Fruit fly (Drosophila melanogaster) Kc167 (cell line): ENCODE measurements around the gene CG5653.

Experiments used
- Myc ChIP-seq: fragments of >200 bp; optimal IDR thresholded peaks from 2 replicates; lab custom pipeline; 2017; ENCODE audit warnings: missing external identifiers
- Sin3A ChIP-seq: fragments of >200 bp; optimal IDR thresholded peaks from 2 replicates; lab custom pipeline; 2018; ENCODE audit warnings: missing external identifiers
- h ChIP-seq: fragments of >200 bp; optimal IDR thresholded peaks from 3 replicates; lab custom pipeline; 2018; ENCODE audit warnings: missing external identifiers

DNA sequence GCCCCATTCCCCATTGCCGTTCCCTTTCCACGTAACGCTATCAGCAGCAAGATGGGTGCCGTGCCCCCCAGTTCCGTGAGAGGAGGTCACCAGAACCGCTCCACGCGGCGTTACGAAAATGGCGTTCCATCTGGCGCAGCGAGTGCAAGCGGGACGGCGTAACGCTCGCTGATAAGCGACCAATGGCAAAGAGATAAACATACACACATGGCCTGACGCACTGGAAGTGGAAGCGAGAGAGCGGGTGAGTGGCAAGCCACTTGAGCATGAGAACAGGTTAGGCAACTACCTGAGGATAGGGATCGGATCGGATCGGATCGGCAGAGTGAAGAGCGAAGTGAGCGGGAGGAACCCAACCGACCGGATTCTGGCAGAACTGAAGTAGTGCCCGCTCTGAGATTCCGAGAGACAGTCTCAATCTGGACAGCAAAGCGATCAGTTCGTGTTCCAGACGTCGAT lies 38.6 kb upstream of the CG5653 start, which contains the start of gene Doc3:
- no peak for TF ChIP-seq h (lab: Kevin White, UChicago)
- no peak for TF ChIP-seq Sin3A (lab: Kevin White, UChicago)
- no peak for TF ChIP-seq Myc (lab: Kevin White, UChicago)
